Worm (Caenorhabditis elegans) whole organism, early embryonic: ENCODE measurements around the gene fbxo-11.2.

Experiments
- B0310.2 ChIP-seq: sonication (generic microtip); optimal IDR thresholded peaks from 2 replicates; lab custom pipeline; 2016; ENCODE audit warnings: mild to moderate bottlenecking, missing genetic modification characterization, missing compliant biosample characterization
- ama-1 ChIP-seq: fragments of 150-350 bp; optimal IDR thresholded peaks from 2 replicates; lab custom pipeline; 2014
- ceh-13 ChIP-seq: fragments of 200-800 bp; sonication (Bioruptor generic); optimal IDR thresholded peaks from 2 replicates; lab custom pipeline; 2018; ENCODE audit warnings: mild to moderate bottlenecking, missing genetic modification characterization, missing compliant biosample characterization
- ceh-36 ChIP-seq: sonication (generic microtip); optimal IDR thresholded peaks from 2 replicates; lab custom pipeline; 2016; ENCODE audit warnings: missing genetic modification characterization, inconsistent platforms, missing compliant biosample characterization
- flt-1 ChIP-seq: fragments of 200-800 bp; sonication (Bioruptor generic); IDR thresholded peaks from 2 replicates; pipeline ENCODE4 v1.3.6; 2022; ENCODE audit warnings: missing genetic modification characterization, missing compliant biosample characterization
- pes-1 ChIP-seq: fragments of 200-800 bp; sonication (Bioruptor generic); IDR thresholded peaks from 2 replicates; pipeline ENCODE4 v1.3.6; 2022; ENCODE audit warnings: missing genetic modification reagents, missing genetic modification characterization, missing compliant biosample characterization
- tbx-11 ChIP-seq: fragments of 200-800 bp; sonication (Bioruptor generic); IDR thresholded peaks from 2 replicates; pipeline ENCODE4 v1.3.6; 2022; ENCODE audit warnings: missing genetic modification characterization, missing compliant biosample characterization

ce11 chrIII:996564-996963 is 56.5 kb downstream of the fbxo-11.2 start:
- TF ChIP-seq tbx-11 (GFP tag; lab: Robert Waterston, UW) (no peak), pes-1 (GFP tag; lab: Robert Waterston, UW) (no peak), ceh-13 (GFP tag; lab: Kevin White, UChicago) (no peak), ceh-36 (no peak), flt-1 (GFP tag; lab: Robert Waterston, UW) (no peak), ama-1 (no peak), B0310.2 (tag; lab: Kevin White, UChicago) (no peak)
